Fruit fly (Drosophila melanogaster) whole organism, pupa: ENCODE results near the gene Tnks.
A peak's percentile ranks its signal among the peaks of the same experiment; 100 is the strongest.

Experiments
- CG12605 ChIP-seq: fragments of 200-800 bp; sonication (Bioruptor generic); IDR thresholded peaks from 2 replicates; pipeline ENCODE4 v1.3.6; 2022; ENCODE audit warnings: missing biosample characterization, missing genetic modification characterization
- CG13204 ChIP-seq: fragments of 200-800 bp; sonication (Bioruptor generic); optimal IDR thresholded peaks from 2 replicates; lab custom pipeline; 2018; ENCODE audit warnings: missing biosample characterization, mild to moderate bottlenecking, missing genetic modification characterization, moderate library complexity
- CG14655 ChIP-seq: fragments of 200-800 bp; sonication (Bioruptor generic); optimal IDR thresholded peaks from 3 replicates; lab custom pipeline; 2017; ENCODE audit warnings: mild to moderate bottlenecking, missing biosample characterization, missing genetic modification reagents, missing genetic modification characterization
- CG15710 ChIP-seq: fragments of 200-800 bp; sonication (Bioruptor generic); optimal IDR thresholded peaks from 2 replicates; lab custom pipeline; 2018; ENCODE audit warnings: missing biosample characterization, mild to moderate bottlenecking, missing genetic modification characterization, moderate library complexity
- CG17806 ChIP-seq: fragments of 200-800 bp; sonication (Bioruptor generic); optimal IDR thresholded peaks from 2 replicates; lab custom pipeline; 2018; ENCODE audit warnings: missing biosample characterization, mild to moderate bottlenecking, missing genetic modification characterization, moderate library complexity
- CG4496 ChIP-seq: fragments of 200-800 bp; sonication (Bioruptor generic); IDR thresholded peaks from 3 replicates; pipeline ENCODE4 v1.3.6; 2022; ENCODE audit warnings: missing biosample characterization, missing genetic modification characterization
- CG9948 ChIP-seq: fragments of 200-800 bp; sonication (Bioruptor generic); optimal IDR thresholded peaks from 2 replicates; lab custom pipeline; 2018; ENCODE audit warnings: missing biosample characterization, mild to moderate bottlenecking, missing genetic modification characterization, moderate library complexity
- D1 ChIP-seq: fragments of 200-800 bp; sonication (Bioruptor generic); optimal IDR thresholded peaks from 2 replicates; lab custom pipeline; 2018; ENCODE audit warnings: missing biosample characterization, mild to moderate bottlenecking, missing genetic modification characterization, moderate library complexity
- EcR ChIP-seq: fragments of 200-800 bp; sonication (Bioruptor generic); optimal IDR thresholded peaks from 3 replicates; lab custom pipeline; 2019; ENCODE audit warnings: missing biosample characterization, missing genetic modification characterization, mild to moderate bottlenecking, moderate library complexity, missing genetic modification reagents
- Pif1A ChIP-seq: fragments of 200-800 bp; sonication (Bioruptor generic); optimal IDR thresholded peaks from 3 replicates; lab custom pipeline; 2016; ENCODE audit warnings: missing biosample characterization, missing genetic modification characterization
- Pif1B ChIP-seq: fragments of 200-800 bp; sonication (Bioruptor generic); optimal IDR thresholded peaks from 3 replicates; lab custom pipeline; 2016; ENCODE audit warnings: missing biosample characterization, missing genetic modification characterization
- Snoo ChIP-seq: fragments of 200-800 bp; sonication (Bioruptor generic); optimal IDR thresholded peaks from 3 replicates; lab custom pipeline; 2017; ENCODE audit warnings: missing biosample characterization, mild to moderate bottlenecking, missing genetic modification characterization, inconsistent platforms
- fd96Ca ChIP-seq: fragments of 200-800 bp; sonication (Bioruptor generic); IDR thresholded peaks from 3 replicates; pipeline ENCODE4 v1.3.6; 2022; ENCODE audit warnings: missing biosample characterization, missing genetic modification characterization
- rn ChIP-seq: fragments of 200-800 bp; sonication (Bioruptor generic); IDR thresholded peaks from 2 replicates; pipeline ENCODE4 v1.3.6; 2022; ENCODE audit warnings: missing biosample characterization, missing genetic modification characterization

DNA sequence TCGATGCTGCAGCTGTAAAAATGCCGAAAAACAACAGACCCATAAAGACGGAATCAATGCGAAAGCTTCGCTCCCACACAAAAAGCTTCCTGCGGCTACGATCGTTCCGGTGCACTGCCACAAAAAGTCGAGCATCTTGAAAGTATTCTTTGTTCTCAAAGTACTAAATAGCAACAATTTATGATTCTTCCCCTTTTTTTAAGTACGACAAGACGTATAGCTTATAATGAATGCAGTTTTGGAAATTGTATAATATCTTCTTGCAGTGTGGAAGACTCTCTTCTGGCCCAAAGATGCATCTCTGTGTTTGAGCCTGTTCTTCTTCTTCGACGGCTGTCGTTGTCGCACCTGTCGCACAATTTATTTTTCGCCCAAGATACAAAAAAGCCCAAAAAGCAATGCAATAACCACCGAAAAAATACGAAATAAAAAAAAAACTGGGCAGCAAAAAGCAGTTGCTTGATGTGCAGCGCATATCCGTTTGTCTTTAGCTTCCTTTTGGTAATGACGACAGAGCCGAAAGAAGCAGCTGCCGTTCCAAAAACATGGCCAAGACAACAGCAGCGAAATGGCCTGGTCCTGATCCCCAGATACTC is 27.1 kb downstream of the Tnks start:
- TF ChIP-seq Pif1B (GFP tag; lab: Kevin White, UChicago) (peak; percentile 56), D1 (no peak), CG17806 (peak; percentile 16), CG14655 (peak; percentile 9), EcR (GFP tag; lab: Kevin White, UChicago) (no peak), CG13204 (no peak), CG4496 (GFP tag; lab: Robert Waterston, UW) (no peak), CG12605 (no peak), CG9948 (tag; lab: Kevin White, UChicago) (no peak), Snoo (tag; lab: Kevin White, UChicago) (peak; percentile 69), fd96Ca (GFP tag; lab: Robert Waterston, UW) (no peak), Pif1A (GFP tag; lab: Kevin White, UChicago) (peak; percentile 53), CG15710 (tag; lab: Kevin White, UChicago) (no peak), rn (GFP tag; lab: Robert Waterston, UW) (no peak)
